Fruit fly (Drosophila melanogaster) whole organism, embryonic: ENCODE results near the gene slif.

ENCODE experiments used
- Abd-B ChIP-seq: fragments of 200-800 bp; sonication (Bioruptor generic); optimal IDR thresholded peaks from 2 replicates; lab custom pipeline; 2018; ENCODE audit warnings: missing biosample characterization, mild to moderate bottlenecking, missing genetic modification characterization, moderate library complexity
- Asciz ChIP-seq: fragments of 200-800 bp; sonication (Bioruptor generic); optimal IDR thresholded peaks from 2 replicates; lab custom pipeline; 2017; ENCODE audit warnings: missing biosample characterization, mild to moderate bottlenecking, missing genetic modification characterization, missing genetic modification reagents
- Atf6 ChIP-seq: fragments of 200-800 bp; sonication (Bioruptor generic); IDR thresholded peaks from 2 replicates; pipeline ENCODE4 v1.3.6; 2022; ENCODE audit warnings: missing biosample characterization, missing genetic modification characterization
- B-H2 ChIP-seq: fragments of 200-800 bp; sonication (Bioruptor generic); optimal IDR thresholded peaks from 2 replicates; lab custom pipeline; 2018; ENCODE audit warnings: missing biosample characterization, mild to moderate bottlenecking, missing genetic modification characterization
- BEAF-32 ChIP-seq: fragments of 200-800 bp; sonication (Bioruptor generic); optimal IDR thresholded peaks from 3 replicates; lab custom pipeline; 2017; ENCODE audit warnings: missing biosample characterization, missing genetic modification characterization, mild to moderate bottlenecking, moderate library complexity, missing genetic modification reagents
- Bgb ChIP-seq: fragments of 200-800 bp; sonication (Bioruptor generic); IDR thresholded peaks from 2 replicates; pipeline ENCODE4 v1.3.6; 2022; ENCODE audit warnings: missing biosample characterization, missing genetic modification characterization; ENCODE audit not compliant: partially characterized antibody
- CG1024 ChIP-seq: fragments of 200-800 bp; sonication (Bioruptor generic); IDR thresholded peaks from 2 replicates; pipeline ENCODE4 v1.3.6; 2022; ENCODE audit warnings: missing biosample characterization, missing genetic modification characterization
- CG11504 ChIP-seq: fragments of 200-800 bp; sonication (Bioruptor generic); optimal IDR thresholded peaks from 3 replicates; lab custom pipeline; 2019; ENCODE audit warnings: missing biosample characterization, mild to moderate bottlenecking, missing genetic modification characterization, moderate library complexity
- CG11695 ChIP-seq: fragments of 200-800 bp; sonication (Bioruptor generic); IDR thresholded peaks from 3 replicates; pipeline ENCODE4 v1.3.6; 2022; ENCODE audit warnings: missing biosample characterization, missing genetic modification characterization
- CG12155 ChIP-seq: fragments of 200-800 bp; sonication (Bioruptor generic); optimal IDR thresholded peaks from 3 replicates; lab custom pipeline; 2016; ENCODE audit warnings: missing biosample characterization, missing genetic modification characterization
- CG12299 ChIP-seq: fragments of 200-800 bp; sonication (Bioruptor generic); optimal IDR thresholded peaks from 2 replicates; lab custom pipeline; 2018; ENCODE audit warnings: missing biosample characterization, mild to moderate bottlenecking, missing genetic modification characterization
- CG12744 ChIP-seq: fragments of 200-800 bp; sonication (Bioruptor generic); optimal IDR thresholded peaks from 2 replicates; lab custom pipeline; 2016; ENCODE audit warnings: missing biosample characterization, missing genetic modification characterization
- CG13287 ChIP-seq: fragments of 200-800 bp; sonication (Bioruptor generic); IDR thresholded peaks from 2 replicates; pipeline ENCODE4 v1.3.6; 2022; ENCODE audit warnings: missing biosample characterization, missing genetic modification characterization; ENCODE audit not compliant: partially characterized antibody
- CG14667 ChIP-seq: fragments of 200-800 bp; sonication (Bioruptor generic); IDR thresholded peaks from 2 replicates; pipeline ENCODE4 v1.3.6; 2022; ENCODE audit warnings: missing biosample characterization, missing genetic modification characterization
- CG15011 ChIP-seq: fragments of 200-800 bp; sonication (Bioruptor generic); optimal IDR thresholded peaks from 3 replicates; lab custom pipeline; 2018; ENCODE audit warnings: missing biosample characterization, mild to moderate bottlenecking, missing genetic modification characterization
- CG15696 ChIP-seq: fragments of 200-800 bp; sonication (Bioruptor generic); optimal IDR thresholded peaks from 2 replicates; lab custom pipeline; 2019; ENCODE audit warnings: missing biosample characterization, mild to moderate bottlenecking, missing genetic modification characterization, moderate library complexity
- CG1602 ChIP-seq: fragments of 200-800 bp; sonication (Bioruptor generic); optimal IDR thresholded peaks from 3 replicates; lab custom pipeline; 2016; ENCODE audit warnings: missing biosample characterization, missing genetic modification characterization
- CG18619 ChIP-seq: fragments of 200-800 bp; sonication (Bioruptor generic); optimal IDR thresholded peaks from 3 replicates; lab custom pipeline; 2017; ENCODE audit warnings: missing biosample characterization, mild to moderate bottlenecking, missing genetic modification characterization
- CG2120 ChIP-seq: fragments of 200-800 bp; sonication (Bioruptor generic); optimal IDR thresholded peaks from 3 replicates; lab custom pipeline; 2016; ENCODE audit warnings: missing biosample characterization, missing genetic modification characterization
- CG30403 ChIP-seq: fragments of 200-800 bp; sonication (Bioruptor generic); optimal IDR thresholded peaks from 3 replicates; lab custom pipeline; 2016; ENCODE audit warnings: missing biosample characterization, missing genetic modification characterization
- CG4854 ChIP-seq: fragments of 200-800 bp; sonication (Bioruptor generic); optimal IDR thresholded peaks from 2 replicates; lab custom pipeline; 2016; ENCODE audit warnings: missing biosample characterization, missing genetic modification characterization, inconsistent platforms
- CG5180 ChIP-seq: fragments of 200-800 bp; sonication (Bioruptor generic); optimal IDR thresholded peaks from 3 replicates; lab custom pipeline; 2017; ENCODE audit warnings: missing biosample characterization, missing genetic modification characterization, mild to moderate bottlenecking, moderate library complexity, missing genetic modification reagents
- CG6813 ChIP-seq: fragments of 200-800 bp; sonication (Bioruptor generic); optimal IDR thresholded peaks from 2 replicates; lab custom pipeline; 2017; ENCODE audit warnings: missing biosample characterization, missing genetic modification characterization, mild to moderate bottlenecking, moderate library complexity, missing genetic modification reagents
- H15 ChIP-seq: fragments of 200-800 bp; sonication (Bioruptor generic); IDR thresholded peaks from 3 replicates; pipeline ENCODE4 v1.3.6; 2022; ENCODE audit warnings: missing biosample characterization, missing genetic modification characterization
- HLH3B ChIP-seq: fragments of 200-800 bp; sonication (Bioruptor generic); IDR thresholded peaks from 2 replicates; pipeline ENCODE4 v1.3.6; 2022; ENCODE audit warnings: missing biosample characterization, missing genetic modification characterization
- HLH54F ChIP-seq: fragments of 200-800 bp; sonication (Bioruptor generic); optimal IDR thresholded peaks from 3 replicates; lab custom pipeline; 2016; ENCODE audit warnings: missing biosample characterization, missing genetic modification characterization
- HmgD ChIP-seq: fragments of 200-800 bp; sonication (Bioruptor generic); optimal IDR thresholded peaks from 3 replicates; lab custom pipeline; 2016; ENCODE audit warnings: missing biosample characterization, missing genetic modification characterization
- Hmr ChIP-seq: fragments of 200-800 bp; sonication (Bioruptor generic); optimal IDR thresholded peaks from 3 replicates; lab custom pipeline; 2017; ENCODE audit warnings: mild to moderate bottlenecking, missing biosample characterization, missing genetic modification reagents, missing genetic modification characterization
- Oaz ChIP-seq: fragments of 200-800 bp; sonication (Bioruptor generic); IDR thresholded peaks from 2 replicates; pipeline ENCODE4 v1.3.6; 2022; ENCODE audit warnings: missing biosample characterization, missing genetic modification characterization
- Poxn ChIP-seq: fragments of 200-800 bp; sonication (Bioruptor generic); IDR thresholded peaks from 2 replicates; pipeline ENCODE4 v1.3.6; 2022; ENCODE audit warnings: missing biosample characterization, missing genetic modification characterization
- Ravus ChIP-seq: fragments of 200-800 bp; sonication (Bioruptor generic); IDR thresholded peaks from 2 replicates; pipeline ENCODE4 v1.3.6; 2022; ENCODE audit warnings: missing biosample characterization, missing genetic modification characterization
- Sox100B ChIP-seq: fragments of 200-800 bp; sonication (Bioruptor generic); optimal IDR thresholded peaks from 3 replicates; lab custom pipeline; 2018; ENCODE audit warnings: missing biosample characterization, mild to moderate bottlenecking, missing genetic modification characterization
- TFAM ChIP-seq: fragments of 200-800 bp; sonication (Bioruptor generic); optimal IDR thresholded peaks from 2 replicates; lab custom pipeline; 2017; ENCODE audit warnings: missing biosample characterization, missing genetic modification characterization, inconsistent platforms
- bab2 ChIP-seq: fragments of 200-800 bp; sonication (Bioruptor generic); optimal IDR thresholded peaks from 2 replicates; lab custom pipeline; 2016; ENCODE audit warnings: missing biosample characterization, missing genetic modification characterization
- cato ChIP-seq: fragments of 200-800 bp; sonication (Bioruptor generic); optimal IDR thresholded peaks from 2 replicates; lab custom pipeline; 2016; ENCODE audit warnings: missing biosample characterization, missing genetic modification characterization, borderline replicate concordance
- croc ChIP-seq: fragments of 200-800 bp; sonication (Bioruptor generic); conservative IDR thresholded peaks from 3 replicates; pipeline ENCODE4 v1.3.6; 2022; ENCODE audit warnings: missing biosample characterization, missing genetic modification characterization
- ewg ChIP-seq: fragments of 200-800 bp; sonication (Bioruptor generic); optimal IDR thresholded peaks from 3 replicates; lab custom pipeline; 2017; ENCODE audit warnings: mild to moderate bottlenecking, missing biosample characterization, missing genetic modification reagents, missing genetic modification characterization
- exex ChIP-seq: fragments of 200-800 bp; sonication (Bioruptor generic); optimal IDR thresholded peaks from 4 replicates; lab custom pipeline; 2018; ENCODE audit warnings: missing biosample characterization, mild to moderate bottlenecking, missing genetic modification characterization, moderate library complexity
- eyg ChIP-seq: fragments of 200-800 bp; sonication (Bioruptor generic); optimal IDR thresholded peaks from 3 replicates; lab custom pipeline; 2016; ENCODE audit warnings: missing biosample characterization, missing genetic modification characterization
- ham ChIP-seq: fragments of 200-800 bp; sonication (Bioruptor generic); IDR thresholded peaks from 2 replicates; pipeline ENCODE4 v1.3.6; 2022; ENCODE audit warnings: missing biosample characterization, missing genetic modification characterization
- hbn ChIP-seq: fragments of 200-800 bp; sonication (Bioruptor generic); IDR thresholded peaks from 2 replicates; pipeline ENCODE4 v1.3.6; 2022; ENCODE audit warnings: missing biosample characterization, missing genetic modification characterization; ENCODE audit not compliant: partially characterized antibody
- jumu ChIP-seq: fragments of 200-800 bp; sonication (Bioruptor generic); optimal IDR thresholded peaks from 3 replicates; lab custom pipeline; 2016; ENCODE audit warnings: missing biosample characterization, missing genetic modification characterization
- lov ChIP-seq, 2 experiments: fragments of 200-800 bp in 1 of 2; fragments of >200 bp in 1 of 2; sonication (Bioruptor generic) in 1 of 2; IDR thresholded peaks in 1 of 2; optimal IDR thresholded peaks in 1 of 2; 2 replicates in 1 of 2; 3 replicates in 1 of 2; pipeline versions ENCODE4 v1.3.6 to Lab custom; 2017 to 2022; ENCODE audit warnings: missing biosample characterization in 1 of 2, missing genetic modification characterization in 1 of 2
- org-1 ChIP-seq: fragments of 200-800 bp; sonication (Bioruptor generic); optimal IDR thresholded peaks from 2 replicates; lab custom pipeline; 2017; ENCODE audit warnings: missing biosample characterization, missing genetic modification characterization
- otp ChIP-seq: fragments of 200-800 bp; sonication (Bioruptor generic); IDR thresholded peaks from 3 replicates; pipeline ENCODE4, ENCODE4 v1.3.6; 2022; ENCODE audit warnings: missing biosample characterization, missing genetic modification characterization
- pfk ChIP-seq: fragments of 200-800 bp; sonication (Bioruptor generic); optimal IDR thresholded peaks from 2 replicates; lab custom pipeline; 2018; ENCODE audit warnings: missing biosample characterization, mild to moderate bottlenecking, missing genetic modification characterization, moderate library complexity
- sd ChIP-seq: fragments of 200-800 bp; sonication (Bioruptor generic); optimal IDR thresholded peaks from 3 replicates; lab custom pipeline; 2018; ENCODE audit warnings: missing biosample characterization, mild to moderate bottlenecking, missing genetic modification characterization, moderate library complexity
- sug ChIP-seq: fragments of 200-800 bp; optimal IDR thresholded peaks from 2 replicates; lab custom pipeline; 2019; ENCODE audit warnings: missing biosample characterization, mild to moderate bottlenecking, missing genetic modification characterization, moderate library complexity
- unc-4 ChIP-seq: fragments of 200-800 bp; sonication (Bioruptor generic); IDR thresholded peaks from 2 replicates; pipeline ENCODE4 v1.3.6; 2022; ENCODE audit warnings: missing biosample characterization, missing genetic modification characterization; ENCODE audit not compliant: partially characterized antibody
- unpg ChIP-seq: fragments of 200-800 bp; sonication (Bioruptor generic); optimal IDR thresholded peaks from 3 replicates; lab custom pipeline; 2018; ENCODE audit warnings: missing biosample characterization, mild to moderate bottlenecking, missing genetic modification characterization, moderate library complexity

The slif gene

dm6 chr3L:22868070-22868469 lies 12.8 kb upstream of the slif start, which contains the start of gene EMC4 (continued):
- TF ChIP-seq BEAF-32, result peak; percentile 74
- TF ChIP-seq H15 (GFP tag; lab: Robert Waterston, UW), result no peak
- no peak for TF ChIP-seq HmgD (GFP tag; lab: Kevin White, UChicago)
- no peak for TF ChIP-seq Sox100B (GFP tag; lab: Kevin White, UChicago)
- TF ChIP-seq lov (optimal IDR thresholded peaks at IDR 0.05; lab: Kevin White, UChicago), result no peak
- TF ChIP-seq lov (GFP tag; IDR thresholded peaks at IDR 0.05; lab: Robert Waterston, UW), result no peak
- peak; percentile 80 for TF ChIP-seq CG13287 (GFP tag; lab: Robert Waterston, UW)
- TF ChIP-seq CG12744 (GFP tag; lab: Kevin White, UChicago), result peak; percentile 38
- peak; percentile 53 for TF ChIP-seq CG4854 (GFP tag; lab: Kevin White, UChicago)
- TF ChIP-seq cato (GFP tag; lab: Kevin White, UChicago), result no peak
- peak; percentile 33 for TF ChIP-seq unpg (GFP tag; lab: Kevin White, UChicago)
- TF ChIP-seq Abd-B, result no peak
- peak; percentile 48 for TF ChIP-seq CG30403
- no peak for TF ChIP-seq CG11695
- TF ChIP-seq eyg (GFP tag; lab: Kevin White, UChicago), result peak; percentile 8
- peak; percentile 80 for TF ChIP-seq Bgb (GFP tag; lab: Robert Waterston, UW)
- no peak for TF ChIP-seq CG12299 (tag; lab: Kevin White, UChicago)
- TF ChIP-seq exex (tag; lab: Kevin White, UChicago), result no peak
- no peak for TF ChIP-seq croc (GFP tag; lab: Robert Waterston, UW)
- no peak for TF ChIP-seq Atf6 (GFP tag; lab: Robert Waterston, UW)
- TF ChIP-seq CG18619 (GFP tag; lab: Kevin White, UChicago), result peak; percentile 7
- TF ChIP-seq B-H2, result peak; percentile 85
- no peak for TF ChIP-seq sd
- TF ChIP-seq CG14667, result no peak
- no peak for TF ChIP-seq CG15696 (tag; lab: Kevin White, UChicago)
- no peak for TF ChIP-seq otp (GFP tag; lab: Robert Waterston, UW)
- peak; percentile 40 for TF ChIP-seq CG12155 (GFP tag; lab: Kevin White, UChicago)
- no peak for TF ChIP-seq Oaz (GFP tag; lab: Robert Waterston, UW)
- no peak for TF ChIP-seq Asciz (GFP tag; lab: Kevin White, UChicago)
- no peak for TF ChIP-seq CG15011 (GFP tag; lab: Kevin White, UChicago)
- TF ChIP-seq bab2 (GFP tag; lab: Kevin White, UChicago), result peak; percentile 36
- TF ChIP-seq pfk, result no peak
- no peak for TF ChIP-seq CG1024
- TF ChIP-seq HLH54F (GFP tag; lab: Kevin White, UChicago), result peak; percentile 62
- no peak for TF ChIP-seq Ravus
- peak; percentile 42; the same call in 1 of the 2 replicates for TF ChIP-seq hbn (GFP tag; lab: Robert Waterston, UW)
- peak; percentile 59 for TF ChIP-seq sug (tag; lab: Kevin White, UChicago)
- TF ChIP-seq CG2120 (GFP tag; lab: Kevin White, UChicago), result peak; percentile 76
- TF ChIP-seq CG1602 (GFP tag; lab: Kevin White, UChicago), result no peak
- TF ChIP-seq ham (GFP tag; lab: Robert Waterston, UW), result no peak
- TF ChIP-seq jumu, result peak; percentile 23
- TF ChIP-seq Hmr, result peak; percentile 29
- peak; percentile 20 for TF ChIP-seq ewg
- no peak for TF ChIP-seq Poxn (GFP tag; lab: Robert Waterston, UW)
- TF ChIP-seq CG5180, result no peak
- TF ChIP-seq unc-4 (GFP tag; lab: Robert Waterston, UW), result peak; percentile 72
- TF ChIP-seq CG6813 (GFP tag; lab: Kevin White, UChicago), result no peak
- TF ChIP-seq org-1, result no peak
- TF ChIP-seq CG11504 (tag; lab: Kevin White, UChicago), result peak; percentile 29
- no peak; the same call in 1 of the 2 replicates for TF ChIP-seq HLH3B (GFP tag; lab: Robert Waterston, UW)
- TF ChIP-seq TFAM (GFP tag; lab: Kevin White, UChicago), result no peak
